Worm (Caenorhabditis elegans) whole organism, L3 larva: Measurements from ENCODE around the gene shn-1.
A peak's percentile ranks its signal among the peaks of the same experiment; 100 is the strongest.

ENCODE experiments used
- R02D3.7 ChIP-seq: fragments of 150-350 bp; optimal IDR thresholded peaks from 2 replicates; lab custom pipeline; 2014; ENCODE audit warnings: missing biosample characterization, missing genetic modification characterization
- ZK546.5 ChIP-seq: sonication (generic microtip); optimal IDR thresholded peaks from 2 replicates; lab custom pipeline; 2017; ENCODE audit warnings: missing biosample characterization, missing genetic modification characterization
- aly-2 ChIP-seq: fragments of 150-350 bp; optimal IDR thresholded peaks from 2 replicates; lab custom pipeline; 2014; ENCODE audit warnings: missing biosample characterization, missing genetic modification characterization
- ama-1 ChIP-seq: fragments of 150-350 bp; optimal IDR thresholded peaks from 2 replicates; lab custom pipeline; 2018
- ceh-16 ChIP-seq: sonication (generic microtip); optimal IDR thresholded peaks from 2 replicates; lab custom pipeline; 2017; ENCODE audit warnings: missing biosample characterization, missing genetic modification characterization
- ceh-28 ChIP-seq: fragments of 150-350 bp; optimal IDR thresholded peaks from 2 replicates; lab custom pipeline; 2014; ENCODE audit warnings: missing biosample characterization, missing genetic modification reagents, missing genetic modification characterization
- ceh-82 ChIP-seq: fragments of 150-350 bp; optimal IDR thresholded peaks from 2 replicates; lab custom pipeline; 2014; ENCODE audit warnings: missing biosample characterization, missing genetic modification characterization
- ceh-9 ChIP-seq: sonication (generic microtip); optimal IDR thresholded peaks from 2 replicates; lab custom pipeline; 2018; ENCODE audit warnings: missing biosample characterization, missing genetic modification characterization
- egl-27 ChIP-seq: sonication (generic microtip); optimal IDR thresholded peaks from 4 replicates; lab custom pipeline; 2017; ENCODE audit warnings: missing biosample characterization, missing genetic modification reagents, missing genetic modification characterization
- egl-5 ChIP-seq: fragments of 150-350 bp; optimal IDR thresholded peaks from 2 replicates; lab custom pipeline; 2017; ENCODE audit warnings: missing biosample characterization, missing genetic modification reagents, missing genetic modification characterization, inconsistent platforms
- elt-1 ChIP-seq: fragments of 150-350 bp; optimal IDR thresholded peaks from 2 replicates; lab custom pipeline; 2014; ENCODE audit warnings: missing biosample characterization, missing genetic modification characterization
- elt-2 ChIP-seq: sonication (generic microtip); optimal IDR thresholded peaks from 2 replicates; lab custom pipeline; 2016; ENCODE audit warnings: missing genetic modification reagents, mild to moderate bottlenecking, missing genetic modification characterization, missing compliant biosample characterization
- elt-3 ChIP-seq, 3 experiments: fragments of 150-350 bp in 1 of 3; sonication (generic microtip) in 2 of 3; optimal IDR thresholded peaks; 2 replicates in 2 of 3; 4 replicates in 1 of 3; lab custom pipeline; 2014 to 2017; ENCODE audit warnings: missing biosample characterization in 3 of 3, missing genetic modification characterization in 3 of 3
- eor-1 ChIP-seq, 2 experiments: fragments of 150-350 bp; optimal IDR thresholded peaks; 2 replicates each; lab custom pipeline; 2014 to 2018; ENCODE audit warnings: missing biosample characterization in 2 of 2, missing genetic modification characterization in 2 of 2
- fkh-10 ChIP-seq: sonication (generic microtip); optimal IDR thresholded peaks from 2 replicates; lab custom pipeline; 2017; ENCODE audit warnings: missing biosample characterization, missing genetic modification reagents, missing genetic modification characterization
- fos-1 ChIP-seq: fragments of 150-350 bp; optimal IDR thresholded peaks from 2 replicates; lab custom pipeline; 2014; ENCODE audit warnings: missing biosample characterization, missing genetic modification characterization
- hmg-11 ChIP-seq: sonication (generic microtip); optimal IDR thresholded peaks from 2 replicates; lab custom pipeline; 2016; ENCODE audit warnings: missing genetic modification characterization, missing compliant biosample characterization
- lin-15B ChIP-seq: fragments of 150-350 bp; optimal IDR thresholded peaks from 2 replicates; lab custom pipeline; 2014; ENCODE audit warnings: missing biosample characterization, missing genetic modification characterization
- lin-39 ChIP-seq: fragments of 150-350 bp; optimal IDR thresholded peaks from 2 replicates; lab custom pipeline; 2018; ENCODE audit warnings: missing biosample characterization, missing genetic modification reagents, missing genetic modification characterization
- lsy-12 ChIP-seq: sonication (generic microtip); optimal IDR thresholded peaks from 2 replicates; lab custom pipeline; 2016; ENCODE audit warnings: mild to moderate bottlenecking, missing genetic modification characterization, missing compliant biosample characterization
- mdl-1 ChIP-seq: fragments of 150-350 bp; optimal IDR thresholded peaks from 2 replicates; lab custom pipeline; 2014; ENCODE audit warnings: missing biosample characterization, missing genetic modification characterization
- nfya-1 ChIP-seq: sonication (generic microtip); optimal IDR thresholded peaks from 2 replicates; lab custom pipeline; 2017; ENCODE audit warnings: missing genetic modification characterization, mild to moderate bottlenecking, missing compliant biosample characterization, antibody characterized with exemption, moderate library complexity; ENCODE audit not compliant: insufficient read depth
- nhr-11 ChIP-seq: fragments of 150-350 bp; optimal IDR thresholded peaks from 2 replicates; lab custom pipeline; 2014; ENCODE audit warnings: missing biosample characterization, missing genetic modification characterization
- nhr-12 ChIP-seq: fragments of 150-350 bp; optimal IDR thresholded peaks from 2 replicates; lab custom pipeline; 2014; ENCODE audit warnings: missing biosample characterization, missing genetic modification characterization
- nhr-23 ChIP-seq: fragments of 150-350 bp; optimal IDR thresholded peaks from 2 replicates; lab custom pipeline; 2014; ENCODE audit warnings: missing biosample characterization, missing genetic modification reagents, missing genetic modification characterization
- nhr-237 ChIP-seq: fragments of 150-350 bp; optimal IDR thresholded peaks from 2 replicates; lab custom pipeline; 2014; ENCODE audit warnings: missing biosample characterization, missing genetic modification characterization
- nhr-25 ChIP-seq: sonication (generic microtip); optimal IDR thresholded peaks from 2 replicates; lab custom pipeline; 2017; ENCODE audit warnings: missing biosample characterization, missing genetic modification characterization
- nhr-28 ChIP-seq: fragments of 150-350 bp; optimal IDR thresholded peaks from 2 replicates; lab custom pipeline; 2014; ENCODE audit warnings: missing biosample characterization, missing genetic modification characterization
- nhr-43 ChIP-seq: sonication (generic microtip); optimal IDR thresholded peaks from 2 replicates; lab custom pipeline; 2016; ENCODE audit warnings: mild to moderate bottlenecking, missing genetic modification characterization, missing compliant biosample characterization; ENCODE audit not compliant: poor library complexity, severe bottlenecking
- nhr-67 ChIP-seq: fragments of 150-350 bp; optimal IDR thresholded peaks from 2 replicates; lab custom pipeline; 2014; ENCODE audit warnings: missing biosample characterization, missing genetic modification characterization
- nhr-76 ChIP-seq: fragments of 150-350 bp; sonication (generic microtip); optimal IDR thresholded peaks from 5 replicates; lab custom pipeline; 2014; ENCODE audit warnings: missing biosample characterization, missing genetic modification characterization
- pqm-1 ChIP-seq: fragments of 150-350 bp; optimal IDR thresholded peaks from 2 replicates; lab custom pipeline; 2017; ENCODE audit warnings: missing biosample characterization, missing genetic modification characterization, inconsistent platforms
- sea-2 ChIP-seq: fragments of 150-350 bp; sonication (generic microtip); optimal IDR thresholded peaks from 4 replicates; lab custom pipeline; 2014; ENCODE audit warnings: missing biosample characterization, missing genetic modification reagents, missing genetic modification characterization
- skn-1 ChIP-seq: fragments of 150-350 bp; optimal IDR thresholded peaks from 2 replicates; lab custom pipeline; 2014; ENCODE audit warnings: missing biosample characterization, missing genetic modification characterization
- snpc-4 ChIP-seq: fragments of 150-350 bp; optimal IDR thresholded peaks from 2 replicates; lab custom pipeline; 2014; ENCODE audit warnings: missing biosample characterization, missing genetic modification characterization
- tbx-2 ChIP-seq: sonication (generic microtip); optimal IDR thresholded peaks from 2 replicates; lab custom pipeline; 2016; ENCODE audit warnings: mild to moderate bottlenecking, missing genetic modification characterization, missing compliant biosample characterization
- unc-39 ChIP-seq: sonication (generic microtip); optimal IDR thresholded peaks from 4 replicates; lab custom pipeline; 2017; ENCODE audit warnings: missing biosample characterization, missing genetic modification characterization

Gene shn-1

DNA sequence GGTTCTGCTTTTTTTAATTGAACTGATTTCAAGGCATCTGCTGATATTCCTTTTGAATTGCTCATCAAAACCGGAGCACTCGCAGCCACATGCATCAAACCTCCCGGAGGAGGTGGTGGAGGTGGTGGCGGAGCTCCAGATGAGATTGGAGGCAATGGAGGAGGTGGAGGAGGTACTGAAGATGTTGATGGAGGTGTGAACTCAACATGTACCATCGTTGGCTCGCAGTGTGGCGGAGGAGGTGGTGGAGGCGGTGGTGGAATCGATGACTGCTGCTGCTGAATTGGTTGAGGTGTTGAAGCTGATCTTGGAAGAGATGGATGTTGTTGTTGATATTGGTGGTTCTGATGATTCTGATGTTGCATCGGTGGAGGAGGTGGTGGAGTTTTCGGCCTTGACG is 3.8 kb downstream of the shn-1 start:
- TF ChIP-seq nhr-11 (no peak), ceh-16 (tag; lab: Kevin White, UChicago) (no peak), lin-15B (tag; lab: Kevin White, UChicago) (no peak)
- TF ChIP-seq, all 47 proteins: peak for 0

- TF ChIP-seq eor-1 (tag; optimal IDR thresholded peaks at IDR 0.05; lab: Kevin White, UChicago): no peak
- no peak for TF ChIP-seq mdl-1 (tag; lab: Kevin White, UChicago)
- no peak for TF ChIP-seq ceh-9 (tag; lab: Kevin White, UChicago)
- no peak for TF ChIP-seq ceh-82 (tag; lab: Kevin White, UChicago)
- no peak for TF ChIP-seq nhr-76
- TF ChIP-seq snpc-4 (tag; lab: Kevin White, UChicago): no peak
- no peak for TF ChIP-seq elt-1
- no peak for TF ChIP-seq nhr-11
- no peak for TF ChIP-seq egl-5 (tag; lab: Kevin White, UChicago)
- no peak for TF ChIP-seq elt-2
- TF ChIP-seq lin-39: no peak
- TF ChIP-seq tbx-2 (tag; lab: Kevin White, UChicago): no peak
- no peak for TF ChIP-seq hmg-11 (tag; lab: Kevin White, UChicago)
- no peak for TF ChIP-seq egl-27 (tag; lab: Kevin White, UChicago)
- TF ChIP-seq nhr-12 (tag; lab: Kevin White, UChicago): no peak
- TF ChIP-seq ceh-28 (tag; lab: Kevin White, UChicago): no peak
- no peak for TF ChIP-seq fkh-10 (GFP tag; lab: Kevin White, UChicago)
- TF ChIP-seq nhr-237: no peak
- no peak for TF ChIP-seq ama-1 (lab: Kevin White, UChicago)
- TF ChIP-seq nhr-67 (tag; lab: Kevin White, UChicago): no peak
These were observed 6.7 kb downstream of the shn-1 start for ce11 chrII:11384099-11384498.

ce11 chrII:11383058-11383457 is 7.7 kb downstream of the shn-1 start, which contains the start of the genes C33B4.5 and C33B4.4:
Gene C33B4.5, plus strand, starts transcription at chrII:11383327.
Gene C33B4.4, minus strand, starts transcription at chrII:11383442.
- TF ChIP-seq R02D3.7 (tag; lab: Kevin White, UChicago): no peak
- TF ChIP-seq fos-1 (tag; lab: Kevin White, UChicago): no peak
- no peak for TF ChIP-seq nhr-25 (tag; lab: Kevin White, UChicago)
- TF ChIP-seq ceh-28 (tag; lab: Kevin White, UChicago): no peak
- no peak for TF ChIP-seq nhr-76
- no peak for TF ChIP-seq mdl-1 (tag; lab: Kevin White, UChicago)
- no peak for TF ChIP-seq ceh-16 (tag; lab: Kevin White, UChicago)
- TF ChIP-seq nhr-11: no peak
- TF ChIP-seq lin-39: no peak
- TF ChIP-seq ZK546.5 (tag; lab: Kevin White, UChicago): no peak
- no peak for TF ChIP-seq snpc-4 (tag; lab: Kevin White, UChicago)
- TF ChIP-seq ceh-82 (tag; lab: Kevin White, UChicago): no peak
- TF ChIP-seq nhr-28 (tag; lab: Kevin White, UChicago): no peak
- TF ChIP-seq aly-2 (tag; lab: Kevin White, UChicago): no peak
- TF ChIP-seq egl-5 (tag; lab: Kevin White, UChicago): no peak
- TF ChIP-seq sea-2 (GFP tag; lab: Kevin White, UChicago): no peak
- TF ChIP-seq fkh-10 (GFP tag; lab: Kevin White, UChicago): no peak
- no peak for TF ChIP-seq skn-1 (tag; lab: Kevin White, UChicago)
- TF ChIP-seq unc-39: no peak
- TF ChIP-seq, all 47 proteins: peak for 0

DNA sequence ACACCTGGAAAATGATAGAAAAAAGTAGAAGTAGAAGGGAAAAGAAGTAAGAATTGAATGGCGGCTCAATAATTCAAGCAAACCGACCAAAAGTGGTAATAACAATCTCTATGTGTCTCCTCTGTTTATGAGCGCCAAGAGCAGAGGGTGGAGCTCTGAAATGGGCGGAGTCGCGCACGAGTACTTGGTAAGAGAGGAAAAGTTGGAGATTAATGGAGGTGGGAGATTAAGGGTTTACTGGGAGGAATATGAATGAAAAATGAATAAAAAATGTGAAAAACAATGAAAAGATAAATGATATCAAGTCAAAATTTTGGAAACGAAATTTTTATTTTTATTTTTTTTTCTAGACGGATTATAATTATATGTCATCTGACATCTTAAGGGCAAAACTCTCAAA is 13.1 kb downstream of the shn-1 start:
- TF ChIP-seq nhr-43 (tag; lab: Kevin White, UChicago) (no peak), fkh-10 (GFP tag; lab: Kevin White, UChicago) (no peak), nhr-28 (tag; lab: Kevin White, UChicago) (no peak), ceh-82 (tag; lab: Kevin White, UChicago) (no peak), mdl-1 (tag; lab: Kevin White, UChicago) (no peak), egl-5 (tag; lab: Kevin White, UChicago) (no peak)

ce11 chrII:11376598-11377108 is 14.1 kb downstream of the shn-1 start:
- peak; percentile 74 for TF ChIP-seq lsy-12 (tag; lab: Kevin White, UChicago)
- TF ChIP-seq nhr-23 (tag; lab: Kevin White, UChicago): peak; percentile 45
- TF ChIP-seq lin-15B (tag; lab: Kevin White, UChicago): peak; percentile 61
- peak; percentile 4 for TF ChIP-seq nhr-25 (tag; lab: Kevin White, UChicago)
- TF ChIP-seq nhr-43 (tag; lab: Kevin White, UChicago): peak; percentile 53
- peak; percentile 57 for TF ChIP-seq elt-2
- no peak for TF ChIP-seq elt-3 (tag; optimal IDR thresholded peaks at IDR 0.05; lab: Kevin White, UChicago)
- TF ChIP-seq skn-1 (tag; lab: Kevin White, UChicago): no peak
- TF ChIP-seq nhr-28 (tag; lab: Kevin White, UChicago): no peak
- peak; percentile 51 for TF ChIP-seq pqm-1 (tag; lab: Kevin White, UChicago)
- peak; percentile 93 for TF ChIP-seq snpc-4 (tag; lab: Kevin White, UChicago)
- peak; percentile 52 for TF ChIP-seq nfya-1 (tag; lab: Kevin White, UChicago)
- TF ChIP-seq ama-1 (lab: Kevin White, UChicago): peak; percentile 91
